Fruit fly (Drosophila melanogaster) whole organism, embryonic: ENCODE results near the gene Nup98-96.

Experiments
- ATbp ChIP-seq: fragments of 200-800 bp; sonication (Bioruptor generic); optimal IDR thresholded peaks from 2 replicates; lab custom pipeline; 2017; ENCODE audit warnings: missing biosample characterization, mild to moderate bottlenecking, missing genetic modification characterization, missing genetic modification reagents
- Adf1 ChIP-seq: fragments of 200-800 bp; sonication (Bioruptor generic); IDR thresholded peaks from 2 replicates; pipeline ENCODE4 v1.3.6; 2022; ENCODE audit warnings: missing biosample characterization, missing genetic modification characterization
- Bteb2 ChIP-seq: fragments of 200-800 bp; sonication (Bioruptor generic); optimal IDR thresholded peaks from 2 replicates; lab custom pipeline; 2016; ENCODE audit warnings: missing biosample characterization, missing genetic modification characterization
- CG1024 ChIP-seq: fragments of 200-800 bp; sonication (Bioruptor generic); IDR thresholded peaks from 2 replicates; pipeline ENCODE4 v1.3.6; 2022; ENCODE audit warnings: missing biosample characterization, missing genetic modification characterization
- CG11093 ChIP-seq: fragments of 200-800 bp; sonication (Bioruptor generic); IDR thresholded peaks from 3 replicates; pipeline ENCODE4 v1.3.6; 2022; ENCODE audit warnings: missing biosample characterization, missing genetic modification characterization
- CG11696 ChIP-seq: fragments of 200-800 bp; sonication (Bioruptor generic); IDR thresholded peaks from 2 replicates; pipeline ENCODE4 v1.3.6; 2022; ENCODE audit warnings: missing biosample characterization, missing genetic modification characterization
- CG12659 ChIP-seq: fragments of 200-800 bp; sonication (Bioruptor generic); optimal IDR thresholded peaks from 3 replicates; lab custom pipeline; 2017; ENCODE audit warnings: mild to moderate bottlenecking, missing biosample characterization, missing genetic modification reagents, missing genetic modification characterization
- CG13287 ChIP-seq: fragments of 200-800 bp; sonication (Bioruptor generic); IDR thresholded peaks from 2 replicates; pipeline ENCODE4 v1.3.6; 2022; ENCODE audit warnings: missing biosample characterization, missing genetic modification characterization; ENCODE audit not compliant: partially characterized antibody
- CG13624 ChIP-seq: fragments of 200-800 bp; sonication (Bioruptor generic); optimal IDR thresholded peaks from 2 replicates; lab custom pipeline; 2016; ENCODE audit warnings: missing biosample characterization, missing genetic modification characterization
- CG14014 ChIP-seq: fragments of 200-800 bp; sonication (Bioruptor generic); IDR thresholded peaks from 2 replicates; pipeline ENCODE4 v1.3.6; 2022; ENCODE audit warnings: missing biosample characterization, missing genetic modification characterization
- CG15011 ChIP-seq: fragments of 200-800 bp; sonication (Bioruptor generic); optimal IDR thresholded peaks from 3 replicates; lab custom pipeline; 2018; ENCODE audit warnings: missing biosample characterization, mild to moderate bottlenecking, missing genetic modification characterization
- CG15514 ChIP-seq: fragments of 200-800 bp; sonication (Bioruptor generic); optimal IDR thresholded peaks from 3 replicates; lab custom pipeline; 2017; ENCODE audit warnings: missing biosample characterization, missing genetic modification characterization, mild to moderate bottlenecking, moderate library complexity, missing genetic modification reagents
- CG1647 ChIP-seq: fragments of 200-800 bp; sonication (Bioruptor generic); optimal IDR thresholded peaks from 3 replicates; lab custom pipeline; 2016; ENCODE audit warnings: missing biosample characterization, missing genetic modification characterization
- CG17359 ChIP-seq: fragments of 200-800 bp; sonication (Bioruptor generic); optimal IDR thresholded peaks from 3 replicates; lab custom pipeline; 2018; ENCODE audit warnings: missing biosample characterization, mild to moderate bottlenecking, missing genetic modification characterization, moderate library complexity
- CG17829 ChIP-seq: fragments of 200-800 bp; optimal IDR thresholded peaks from 2 replicates; lab custom pipeline; 2019; ENCODE audit warnings: missing biosample characterization, mild to moderate bottlenecking, missing genetic modification characterization, moderate library complexity
- CG33213 ChIP-seq: fragments of 200-800 bp; sonication (Bioruptor generic); optimal IDR thresholded peaks from 3 replicates; lab custom pipeline; 2016; ENCODE audit warnings: missing biosample characterization, missing genetic modification characterization
- CG33557 ChIP-seq: fragments of 200-800 bp; sonication (Bioruptor generic); optimal IDR thresholded peaks from 2 replicates; lab custom pipeline; 2019; ENCODE audit warnings: missing biosample characterization, mild to moderate bottlenecking, missing genetic modification characterization, moderate library complexity
- CG4360 ChIP-seq: fragments of 200-800 bp; sonication (Bioruptor generic); IDR thresholded peaks from 2 replicates; pipeline ENCODE4 v1.3.6; 2022; ENCODE audit warnings: missing biosample characterization, missing genetic modification characterization
- CG43689 ChIP-seq: fragments of 200-800 bp; sonication (Bioruptor generic); IDR thresholded peaks from 2 replicates; pipeline ENCODE4 v1.3.6; 2022; ENCODE audit warnings: missing biosample characterization, missing genetic modification characterization
- CG4617 ChIP-seq: fragments of 200-800 bp; sonication (Bioruptor generic); optimal IDR thresholded peaks from 3 replicates; lab custom pipeline; 2016; ENCODE audit warnings: missing biosample characterization, missing genetic modification characterization, borderline replicate concordance
- CG4707 ChIP-seq: fragments of 200-800 bp; sonication (Bioruptor generic); optimal IDR thresholded peaks from 2 replicates; lab custom pipeline; 2018; ENCODE audit warnings: missing biosample characterization, mild to moderate bottlenecking, missing genetic modification characterization, moderate library complexity
- CG4820 ChIP-seq: fragments of 200-800 bp; sonication (Bioruptor generic); optimal IDR thresholded peaks from 3 replicates; lab custom pipeline; 2016; ENCODE audit warnings: missing biosample characterization, missing genetic modification characterization
- CG5245 ChIP-seq: fragments of 200-800 bp; sonication (Bioruptor generic); optimal IDR thresholded peaks from 3 replicates; lab custom pipeline; 2016; ENCODE audit warnings: missing biosample characterization, missing genetic modification characterization
- CG6813 ChIP-seq: fragments of 200-800 bp; sonication (Bioruptor generic); optimal IDR thresholded peaks from 2 replicates; lab custom pipeline; 2017; ENCODE audit warnings: missing biosample characterization, missing genetic modification characterization, mild to moderate bottlenecking, moderate library complexity, missing genetic modification reagents
- CG7786 ChIP-seq: fragments of 200-800 bp; sonication (Bioruptor generic); optimal IDR thresholded peaks from 2 replicates; lab custom pipeline; 2016; ENCODE audit warnings: missing biosample characterization, missing genetic modification characterization
- CG9609 ChIP-seq: fragments of 200-800 bp; sonication (Bioruptor generic); optimal IDR thresholded peaks from 3 replicates; lab custom pipeline; 2016; ENCODE audit warnings: missing biosample characterization, missing genetic modification characterization
- Chrac-16 ChIP-seq: fragments of 200-800 bp; sonication (Bioruptor generic); optimal IDR thresholded peaks from 3 replicates; lab custom pipeline; 2016; ENCODE audit warnings: missing biosample characterization, missing genetic modification characterization
- D19A ChIP-seq: fragments of 200-800 bp; optimal IDR thresholded peaks from 3 replicates; lab custom pipeline; 2019; ENCODE audit warnings: missing biosample characterization, mild to moderate bottlenecking, missing genetic modification characterization, moderate library complexity
- Dek ChIP-seq: fragments of 200-800 bp; sonication (Bioruptor generic); optimal IDR thresholded peaks from 3 replicates; lab custom pipeline; 2019; ENCODE audit warnings: missing biosample characterization, mild to moderate bottlenecking, missing genetic modification characterization, moderate library complexity
- E2f2 ChIP-seq: fragments of 200-800 bp; sonication (Bioruptor generic); IDR thresholded peaks from 2 replicates; pipeline ENCODE4 v1.3.6; 2022; ENCODE audit warnings: missing biosample characterization, missing genetic modification characterization
- Gsc ChIP-seq: fragments of 200-800 bp; sonication (Bioruptor generic); IDR thresholded peaks from 2 replicates; pipeline ENCODE4 v1.3.6; 2022; ENCODE audit warnings: missing biosample characterization, missing genetic modification characterization
- HLHmδ ChIP-seq: fragments of 200-800 bp; sonication (Bioruptor generic); optimal IDR thresholded peaks from 2 replicates; lab custom pipeline; 2018; ENCODE audit warnings: missing biosample characterization, mild to moderate bottlenecking, missing genetic modification characterization, moderate library complexity
- HmgD ChIP-seq: fragments of 200-800 bp; sonication (Bioruptor generic); optimal IDR thresholded peaks from 3 replicates; lab custom pipeline; 2016; ENCODE audit warnings: missing biosample characterization, missing genetic modification characterization
- Med ChIP-seq: fragments of 200-800 bp; sonication (Bioruptor generic); peaks from one replicate; lab custom pipeline; 2016; ENCODE audit warnings: missing biosample characterization, missing genetic modification characterization, mild to moderate bottlenecking, inconsistent platforms, moderate library complexity
- NfI ChIP-seq: fragments of 200-800 bp; sonication (Bioruptor generic); optimal IDR thresholded peaks from 3 replicates; lab custom pipeline; 2018; ENCODE audit warnings: missing biosample characterization, mild to moderate bottlenecking, missing genetic modification characterization, moderate library complexity
- Ptx1 ChIP-seq: fragments of 200-800 bp; sonication (Bioruptor generic); IDR thresholded peaks from 2 replicates; pipeline ENCODE4 v1.3.6; 2022; ENCODE audit warnings: missing biosample characterization, missing genetic modification characterization
- Side ChIP-seq: fragments of 200-800 bp; sonication (Bioruptor generic); optimal IDR thresholded peaks from 2 replicates; lab custom pipeline; 2016; ENCODE audit warnings: missing biosample characterization, missing genetic modification characterization
- Trl ChIP-seq, 3 experiments: fragments of >200 bp in 2 of 3; fragments of 200-800 bp in 1 of 3; sonication (Bioruptor generic) in 1 of 3; optimal IDR thresholded peaks; 2 replicates in 1 of 3; 3 replicates in 2 of 3; lab custom pipeline; 2016 to 2017; ENCODE audit warnings: missing biosample characterization in 1 of 3, missing genetic modification characterization in 1 of 3
- ap ChIP-seq: fragments of 200-800 bp; sonication (Bioruptor generic); IDR thresholded peaks from 2 replicates; pipeline ENCODE4 v1.3.6; 2022; ENCODE audit warnings: missing biosample characterization, missing genetic modification characterization
- az2 ChIP-seq: fragments of 200-800 bp; sonication (Bioruptor generic); optimal IDR thresholded peaks from 3 replicates; lab custom pipeline; 2016; ENCODE audit warnings: missing biosample characterization, missing genetic modification characterization
- bcd ChIP-seq: fragments of 200-800 bp; sonication (Bioruptor generic); optimal IDR thresholded peaks from 2 replicates; lab custom pipeline; 2017; ENCODE audit warnings: missing biosample characterization, mild to moderate bottlenecking, missing genetic modification characterization
- br ChIP-seq: fragments of >200 bp; optimal IDR thresholded peaks from 2 replicates; lab custom pipeline; 2017
- btn ChIP-seq: fragments of 200-800 bp; sonication (Bioruptor generic); optimal IDR thresholded peaks from 2 replicates; lab custom pipeline; 2016; ENCODE audit warnings: missing biosample characterization, missing genetic modification characterization
- cwo ChIP-seq: fragments of 200-800 bp; sonication (Bioruptor generic); optimal IDR thresholded peaks from 3 replicates; lab custom pipeline; 2017; ENCODE audit warnings: missing biosample characterization, missing genetic modification characterization, mild to moderate bottlenecking, moderate library complexity, missing genetic modification reagents
- gt ChIP-seq: fragments of 200-800 bp; sonication (Bioruptor generic); IDR thresholded peaks from 2 replicates; pipeline ENCODE4 v1.3.6; 2022; ENCODE audit warnings: missing biosample characterization, missing genetic modification characterization
- jigr1 ChIP-seq: fragments of 200-800 bp; sonication (Bioruptor generic); IDR thresholded peaks from 3 replicates; pipeline ENCODE4 v1.3.6; 2022; ENCODE audit warnings: missing biosample characterization, missing genetic modification characterization
- ranshi ChIP-seq: fragments of 200-800 bp; sonication (Bioruptor generic); IDR thresholded peaks from 2 replicates; pipeline ENCODE4 v1.3.6; 2022; ENCODE audit warnings: missing biosample characterization, missing genetic modification characterization
- shn ChIP-seq: fragments of 200-800 bp; sonication (Bioruptor generic); optimal IDR thresholded peaks from 3 replicates; lab custom pipeline; 2016; ENCODE audit warnings: missing biosample characterization, missing genetic modification characterization
- sr ChIP-seq: fragments of 200-800 bp; sonication (Bioruptor generic); IDR thresholded peaks from 3 replicates; pipeline ENCODE4 v1.3.6; 2022; ENCODE audit warnings: missing biosample characterization, missing genetic modification characterization
- tgo ChIP-seq: fragments of 200-800 bp; sonication (Bioruptor generic); IDR thresholded peaks from 3 replicates; pipeline ENCODE4 v1.3.6; 2022; ENCODE audit warnings: missing biosample characterization, missing genetic modification characterization
- unc-4 ChIP-seq: fragments of 200-800 bp; sonication (Bioruptor generic); IDR thresholded peaks from 2 replicates; pipeline ENCODE4 v1.3.6; 2022; ENCODE audit warnings: missing biosample characterization, missing genetic modification characterization; ENCODE audit not compliant: partially characterized antibody

Gene Nup98-96

dm6 chr3R:23772808-23773207 lies 8.6 kb downstream of the Nup98-96 start, which contains the start of gene tst (continued):
- TF ChIP-seq HmgD = no peak
- peak; percentile 54 for TF ChIP-seq CG13624 (GFP tag; lab: Kevin White, UChicago)
- TF ChIP-seq ranshi (GFP tag; lab: Robert Waterston, UW) = peak; percentile 97
- TF ChIP-seq ap = peak; percentile 92
- peak; percentile 31 for TF ChIP-seq shn (GFP tag; lab: Kevin White, UChicago)
- peak; percentile 86 for TF ChIP-seq CG1024 (GFP tag; lab: Robert Waterston, UW)
- TF ChIP-seq CG4820 (GFP tag; lab: Kevin White, UChicago) = peak; percentile 82
- peak; percentile 83 for TF ChIP-seq CG11696 (GFP tag; lab: Robert Waterston, UW)
- peak; percentile 92 for TF ChIP-seq Gsc (GFP tag; lab: Robert Waterston, UW)
- TF ChIP-seq CG4617 (GFP tag; lab: Kevin White, UChicago) = peak; percentile 89
- TF ChIP-seq CG14014 (GFP tag; lab: Robert Waterston, UW) = peak; percentile 96
- TF ChIP-seq CG17829 (tag; lab: Kevin White, UChicago) = peak; percentile 96
- TF ChIP-seq CG6813 (GFP tag; lab: Kevin White, UChicago) = peak; percentile 77
- no peak for TF ChIP-seq CG4707 (GFP tag; lab: Kevin White, UChicago)
- peak; percentile 73 for TF ChIP-seq CG33557 (GFP tag; lab: Kevin White, UChicago)
- TF ChIP-seq CG4360 (GFP tag; lab: Robert Waterston, UW) = peak; percentile 73
- no peak for TF ChIP-seq Side (GFP tag; lab: Kevin White, UChicago)
- TF ChIP-seq CG5245 (GFP tag; lab: Kevin White, UChicago) = peak; percentile 83
- TF ChIP-seq CG1647 (GFP tag; lab: Kevin White, UChicago) = peak; percentile 8
- peak; percentile 92 for TF ChIP-seq az2 (GFP tag; lab: Kevin White, UChicago)
- TF ChIP-seq cwo (GFP tag; lab: Kevin White, UChicago) = peak; percentile 79
- peak; percentile 88 for TF ChIP-seq CG43689 (GFP tag; lab: Robert Waterston, UW)
- TF ChIP-seq bcd = peak; percentile 88
- TF ChIP-seq tgo = peak; percentile 98
- TF ChIP-seq CG17359 = peak; percentile 94
- no peak for TF ChIP-seq btn (GFP tag; lab: Kevin White, UChicago)
- peak; percentile 93 for TF ChIP-seq CG12659 (GFP tag; lab: Kevin White, UChicago)
- TF ChIP-seq br (lab: Kevin White, UChicago) = no peak
- TF ChIP-seq jigr1 (GFP tag; lab: Robert Waterston, UW) = peak; percentile 92
- peak; percentile 7 for TF ChIP-seq CG7786 (GFP tag; lab: Kevin White, UChicago)
- TF ChIP-seq NfI = peak; percentile 91
- peak; percentile 91 for TF ChIP-seq Med (GFP tag; lab: Kevin White, UChicago)
- peak; percentile 24 for TF ChIP-seq CG33213
- peak; percentile 94 for TF ChIP-seq CG11093 (GFP tag; lab: Robert Waterston, UW)
- TF ChIP-seq HLHmδ (GFP tag; lab: Kevin White, UChicago) = no peak
- peak; percentile 90 for TF ChIP-seq CG15514 (GFP tag; lab: Kevin White, UChicago)
- TF ChIP-seq sr = no peak
- 0 out of 2 replicates have a peak, but pooled peaks have one; percentile 40 for TF ChIP-seq unc-4
- peak; percentile 76 for TF ChIP-seq CG15011 (GFP tag; lab: Kevin White, UChicago)
- peak; percentile 89 for TF ChIP-seq gt (GFP tag; lab: Robert Waterston, UW)
- peak; percentile 78 for TF ChIP-seq Adf1
- TF ChIP-seq Trl (optimal IDR thresholded peaks at IDR 0.05; lab: Kevin White, UChicago) = no peak
- TF ChIP-seq Trl (GFP tag; optimal IDR thresholded peaks at IDR 0.05; lab: Kevin White, UChicago) = peak; percentile 35
- peak; percentile 85 for TF ChIP-seq D19A (tag; lab: Kevin White, UChicago)
- peak; percentile 85 for TF ChIP-seq ATbp (GFP tag; lab: Kevin White, UChicago)
- TF ChIP-seq CG13287 (GFP tag; lab: Robert Waterston, UW) = peak; percentile 69
- peak; percentile 90 for TF ChIP-seq Dek (tag; lab: Kevin White, UChicago)
- peak; percentile 87 for TF ChIP-seq Chrac-16 (GFP tag; lab: Kevin White, UChicago)
- peak; percentile 99 for TF ChIP-seq Ptx1 (GFP tag; lab: Robert Waterston, UW)
- TF ChIP-seq E2f2 (GFP tag; lab: Robert Waterston, UW) = peak; percentile 76
- peak; percentile 31 for TF ChIP-seq Bteb2 (GFP tag; lab: Kevin White, UChicago)
- peak; percentile 7 for TF ChIP-seq CG9609 (GFP tag; lab: Kevin White, UChicago)
